Worm (Caenorhabditis elegans) whole organism, L4/young adult: Measurements from ENCODE around the gene K12H6.6.

ENCODE experiments used
- W03F9.2 ChIP-seq: fragments of 150-350 bp; optimal IDR thresholded peaks from 2 replicates; lab custom pipeline; 2014; ENCODE audit warnings: missing biosample characterization, missing genetic modification characterization
- dao-5 ChIP-seq: sonication (generic microtip); optimal IDR thresholded peaks from 2 replicates; lab custom pipeline; 2016; ENCODE audit warnings: missing genotype, missing genetic modification characterization, moderate library complexity, missing compliant biosample characterization
- him-1 ChIP-seq: sonication (generic microtip); optimal IDR thresholded peaks from 2 replicates; lab custom pipeline; 2016; ENCODE audit warnings: missing genotype, missing genetic modification reagents, missing genetic modification characterization, missing compliant biosample characterization

DNA sequence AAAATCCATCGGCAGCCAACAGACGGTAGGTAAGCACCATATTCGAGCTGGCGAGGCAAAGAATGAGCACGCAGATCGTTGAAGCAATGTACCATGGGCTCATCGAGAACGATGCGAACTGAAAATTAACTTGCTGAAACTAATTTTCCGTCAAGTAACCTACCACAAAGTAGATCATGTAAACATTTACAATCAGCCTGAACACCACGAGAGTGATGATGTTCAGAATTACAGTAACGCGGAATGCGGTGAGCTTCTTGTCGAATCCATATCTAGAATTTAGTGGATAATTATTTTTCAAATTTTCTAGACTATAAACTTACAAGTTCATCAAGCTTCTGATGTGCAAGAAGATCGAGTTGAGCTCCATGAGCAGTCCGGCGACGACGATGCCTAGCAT is 1.6 kb downstream of the K12H6.6 start:
- TF ChIP-seq W03F9.2 (no peak), him-1 (tag; lab: Kevin White, UChicago) (no peak), dao-5 (tag; lab: Kevin White, UChicago) (no peak)
